Worm (Caenorhabditis elegans): Measurements from ENCODE around the gene plc-2.
"Not testable (repeated sequence)": the region's sequence is repeated elsewhere in the genome, so short reads cannot be mapped to it uniquely, and the experiment has no call there.

DNA sequence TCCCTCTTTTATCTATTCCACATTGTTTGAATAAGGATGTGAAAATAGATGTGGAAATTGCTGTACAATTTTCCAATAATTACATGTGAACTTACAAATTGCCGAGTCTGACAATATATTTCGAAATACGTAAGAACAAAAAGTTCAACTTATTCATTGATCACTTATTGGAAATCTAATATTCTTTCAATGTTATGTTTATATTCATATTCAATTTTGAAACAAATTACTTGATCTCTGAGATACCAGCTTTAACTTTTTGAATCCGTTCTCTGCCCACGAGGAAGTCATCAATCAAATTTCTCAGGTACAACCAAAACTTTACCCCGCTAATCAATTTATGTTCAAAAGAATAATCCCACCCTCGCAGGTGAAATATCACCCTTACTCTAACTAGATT lies 22.8 kb downstream of the plc-2 start, which contains the start of gene sri-26:
- TF ChIP-seq crh-2, alr-1, aly-2, nhr-11, mab-5, nhr-25, ceh-82, lin-39 (tag; optimal IDR thresholded peaks at IDR 0.05): not testable (repeated sequence)

Data from whole organism, L2 larva.